Worm (Caenorhabditis elegans): Measurements from ENCODE around the gene Y39B6A.10.

- no peak for TF ChIP-seq flt-1 (GFP tag; IDR thresholded peaks at IDR 0.05)
- TF ChIP-seq ama-1 (optimal IDR thresholded peaks at IDR 0.05) = no peak
- no peak for TF ChIP-seq ets-7 (tag; optimal IDR thresholded peaks at IDR 0.05)
- no peak for TF ChIP-seq tbx-11 (GFP tag; IDR thresholded peaks at IDR 0.05)
- TF ChIP-seq ceh-13 (GFP tag; optimal IDR thresholded peaks at IDR 0.05) = no peak
- TF ChIP-seq B0310.2 (tag; optimal IDR thresholded peaks at IDR 0.05) = no peak
- TF ChIP-seq pes-1 (GFP tag; IDR thresholded peaks at IDR 0.05) = no peak
- no peak for TF ChIP-seq aly-1 (tag; optimal IDR thresholded peaks at IDR 0.05)
- TF ChIP-seq tra-4 (tag; optimal IDR thresholded peaks at IDR 0.05) = no peak
- no peak for TF ChIP-seq hmbx-1 (tag; optimal IDR thresholded peaks at IDR 0.05)
- no peak for TF ChIP-seq F13C5.2 (tag; optimal IDR thresholded peaks at IDR 0.05)
- no peak for TF ChIP-seq hmg-4 (GFP tag; optimal IDR thresholded peaks at IDR 0.05)
- no peak for TF ChIP-seq ceh-36 (tag; optimal IDR thresholded peaks at IDR 0.05)
- TF ChIP-seq scrt-1 (GFP tag; IDR thresholded peaks at IDR 0.05) = no peak
These were observed 25.3 kb upstream of the Y39B6A.10 start, which contains the start of gene Y39B6A.5 for ce11 chrV:19158664-19159063.

Data from whole organism, early embryonic.